Worm (Caenorhabditis elegans): Measurements from ENCODE around the gene srx-41.

srx-41 gene

ce11 chrV:3649473-3649872 lies 12.5 kb upstream of the srx-41 start, which contains the start of gene str-114:
Gene str-114, plus strand, starts transcription at chrV:3649773.
- TF ChIP-seq cog-1 (tag; optimal IDR thresholded peaks at IDR 0.05) (no peak), ref-1 (GFP tag; conservative IDR thresholded peaks at IDR 0.05) (no peak), ztf-29 (GFP tag; IDR thresholded peaks at IDR 0.05) (no peak), flt-1 (GFP tag; IDR thresholded peaks at IDR 0.05) (no peak)

ce11 chrV:3647862-3648261 lies 10.9 kb upstream of the srx-41 start, which contains the start of gene F59B1.10:
Gene F59B1.10, minus strand, starts transcription at chrV:3647962.
- TF ChIP-seq klf-2 (GFP tag; conservative IDR thresholded peaks at IDR 0.05) (no peak), cog-1 (tag; optimal IDR thresholded peaks at IDR 0.05) (no peak), T22C8.4 (GFP tag; IDR thresholded peaks at IDR 0.05) (no peak), ztf-23 (GFP tag; IDR thresholded peaks at IDR 0.05) (no peak), tab-1 (GFP tag; IDR thresholded peaks at IDR 0.05) (no peak), ztf-29 (GFP tag; IDR thresholded peaks at IDR 0.05) (no peak), ref-1 (GFP tag; conservative IDR thresholded peaks at IDR 0.05) (no peak), med-1 (GFP tag; optimal IDR thresholded peaks at IDR 0.05; ENCODE audit: insufficient read depth) (no peak)

ce11 chrV:3644193-3644693 lies 7.3 kb upstream of the srx-41 start, which contains the start of gene F59B1.8:
Gene F59B1.8, minus strand, starts transcription at chrV:3644243.
- no peak for TF ChIP-seq T22C8.4 (GFP tag; IDR thresholded peaks at IDR 0.05)
- TF ChIP-seq ref-1 (GFP tag; conservative IDR thresholded peaks at IDR 0.05) = no peak
- TF ChIP-seq cog-1 (tag; optimal IDR thresholded peaks at IDR 0.05) = no peak
- no peak for TF ChIP-seq med-1 (GFP tag; optimal IDR thresholded peaks at IDR 0.05; ENCODE audit: insufficient read depth)
- no peak for TF ChIP-seq ztf-29 (GFP tag; IDR thresholded peaks at IDR 0.05)
- TF ChIP-seq ztf-23 (GFP tag; IDR thresholded peaks at IDR 0.05) = no peak
- no peak for TF ChIP-seq tab-1 (GFP tag; IDR thresholded peaks at IDR 0.05)
- TF ChIP-seq klf-2 (GFP tag; conservative IDR thresholded peaks at IDR 0.05) = no peak
- no peak for TF ChIP-seq flt-1 (GFP tag; IDR thresholded peaks at IDR 0.05)

ce11 chrV:3639873-3640272 lies 2.9 kb upstream of the srx-41 start:
- TF ChIP-seq ztf-29 (GFP tag; IDR thresholded peaks at IDR 0.05) = no peak
- no peak for TF ChIP-seq flt-1 (GFP tag; IDR thresholded peaks at IDR 0.05)
- TF ChIP-seq klf-2 (GFP tag; conservative IDR thresholded peaks at IDR 0.05) = no peak
- TF ChIP-seq ztf-23 (GFP tag; IDR thresholded peaks at IDR 0.05) = no peak
- TF ChIP-seq cog-1 (tag; optimal IDR thresholded peaks at IDR 0.05) = no peak
- no peak for TF ChIP-seq tab-1 (GFP tag; IDR thresholded peaks at IDR 0.05)
- no peak for TF ChIP-seq T22C8.4 (GFP tag; IDR thresholded peaks at IDR 0.05)
- TF ChIP-seq med-1 (GFP tag; optimal IDR thresholded peaks at IDR 0.05; ENCODE audit: insufficient read depth) = no peak
- no peak for TF ChIP-seq ref-1 (GFP tag; conservative IDR thresholded peaks at IDR 0.05)

- TF ChIP-seq T22C8.4 (GFP tag; IDR thresholded peaks at IDR 0.05) = no peak
- no peak for TF ChIP-seq klf-2 (GFP tag; conservative IDR thresholded peaks at IDR 0.05)
- no peak for TF ChIP-seq cog-1 (tag; optimal IDR thresholded peaks at IDR 0.05)
- no peak for TF ChIP-seq ref-1 (GFP tag; conservative IDR thresholded peaks at IDR 0.05)
- no peak for TF ChIP-seq ztf-23 (GFP tag; IDR thresholded peaks at IDR 0.05)
- no peak for TF ChIP-seq flt-1 (GFP tag; IDR thresholded peaks at IDR 0.05)
Measured at ce11 chrV:3634293-3635016, 2.5 kb downstream of the srx-41 start.

- TF ChIP-seq ztf-29 (GFP tag; IDR thresholded peaks at IDR 0.05) (no peak), ztf-23 (GFP tag; IDR thresholded peaks at IDR 0.05) (no peak), med-1 (GFP tag; optimal IDR thresholded peaks at IDR 0.05; ENCODE audit: insufficient read depth) (no peak), tab-1 (GFP tag; IDR thresholded peaks at IDR 0.05) (no peak), T22C8.4 (GFP tag; IDR thresholded peaks at IDR 0.05) (no peak), klf-2 (GFP tag; conservative IDR thresholded peaks at IDR 0.05) (no peak)
Measured at ce11 chrV:3633041-3633440, 3.9 kb downstream of the srx-41 start, which contains the start of gene F59B1.2. Gene F59B1.2, plus strand, starts transcription at chrV:3633341.

- no peak for TF ChIP-seq ztf-29 (GFP tag; IDR thresholded peaks at IDR 0.05)
- TF ChIP-seq T22C8.4 (GFP tag; IDR thresholded peaks at IDR 0.05) = no peak
- no peak for TF ChIP-seq flt-1 (GFP tag; IDR thresholded peaks at IDR 0.05)
- TF ChIP-seq cog-1 (tag; optimal IDR thresholded peaks at IDR 0.05) = no peak
- TF ChIP-seq med-1 (GFP tag; optimal IDR thresholded peaks at IDR 0.05; ENCODE audit: insufficient read depth) = no peak
- no peak for TF ChIP-seq tab-1 (GFP tag; IDR thresholded peaks at IDR 0.05)
- no peak for TF ChIP-seq ref-1 (GFP tag; conservative IDR thresholded peaks at IDR 0.05)
- no peak for TF ChIP-seq klf-2 (GFP tag; conservative IDR thresholded peaks at IDR 0.05)
- no peak for TF ChIP-seq ztf-23 (GFP tag; IDR thresholded peaks at IDR 0.05)
Measured at ce11 chrV:3632249-3633030, 4.5 kb downstream of the srx-41 start.

- no peak for TF ChIP-seq ztf-29 (GFP tag; IDR thresholded peaks at IDR 0.05)
- TF ChIP-seq ref-1 (GFP tag; conservative IDR thresholded peaks at IDR 0.05) = no peak
- no peak for TF ChIP-seq tab-1 (GFP tag; IDR thresholded peaks at IDR 0.05)
- no peak for TF ChIP-seq med-1 (GFP tag; optimal IDR thresholded peaks at IDR 0.05; ENCODE audit: insufficient read depth)
- no peak for TF ChIP-seq flt-1 (GFP tag; IDR thresholded peaks at IDR 0.05)
- no peak for TF ChIP-seq ztf-23 (GFP tag; IDR thresholded peaks at IDR 0.05)
- TF ChIP-seq klf-2 (GFP tag; conservative IDR thresholded peaks at IDR 0.05) = no peak
- TF ChIP-seq T22C8.4 (GFP tag; IDR thresholded peaks at IDR 0.05) = no peak
- no peak for TF ChIP-seq cog-1 (tag; optimal IDR thresholded peaks at IDR 0.05)
Measured at ce11 chrV:3631591-3631990, 5.4 kb downstream of the srx-41 start, which contains the start of gene F59B1.6. Gene F59B1.6, minus strand, starts transcription at chrV:3631691.

- no peak for TF ChIP-seq cog-1 (tag; optimal IDR thresholded peaks at IDR 0.05)
- no peak for TF ChIP-seq tab-1 (GFP tag; IDR thresholded peaks at IDR 0.05)
- no peak for TF ChIP-seq ztf-23 (GFP tag; IDR thresholded peaks at IDR 0.05)
- no peak for TF ChIP-seq med-1 (GFP tag; optimal IDR thresholded peaks at IDR 0.05; ENCODE audit: insufficient read depth)
- no peak for TF ChIP-seq ztf-29 (GFP tag; IDR thresholded peaks at IDR 0.05)
Measured at ce11 chrV:3626944-3627343, 10.0 kb downstream of the srx-41 start, which contains the start of gene F59B1.4. Gene F59B1.4, minus strand, starts transcription at chrV:3627044.

Measured in whole organism, midembryonic.